Fruit fly (Drosophila melanogaster) whole organism, prepupa: Measurements from ENCODE around the gene CG1024.

ENCODE experiments used
- CG10631 ChIP-seq: fragments of 200-800 bp; sonication (Bioruptor generic); optimal IDR thresholded peaks from 2 replicates; lab custom pipeline; 2016; ENCODE audit warnings: missing biosample characterization, missing genetic modification characterization
- CG11294 ChIP-seq: fragments of 200-800 bp; sonication (Bioruptor generic); IDR thresholded peaks from 2 replicates; pipeline ENCODE4 v1.3.6; 2022; ENCODE audit warnings: missing biosample characterization, missing genetic modification characterization
- CG11762 ChIP-seq: fragments of 200-800 bp; sonication (Bioruptor generic); optimal IDR thresholded peaks from 3 replicates; lab custom pipeline; 2016; ENCODE audit warnings: missing biosample characterization, missing genetic modification characterization; ENCODE audit not compliant: insufficient read depth
- CG15336 ChIP-seq: fragments of 200-800 bp; sonication (Bioruptor generic); IDR thresholded peaks from 2 replicates; pipeline ENCODE4 v1.3.6; 2022; ENCODE audit warnings: missing biosample characterization, missing genetic modification characterization
- CG1621 ChIP-seq: fragments of 200-800 bp; sonication (Bioruptor generic); optimal IDR thresholded peaks from 3 replicates; lab custom pipeline; 2018; ENCODE audit warnings: missing biosample characterization, mild to moderate bottlenecking, missing genetic modification characterization
- CG16779 ChIP-seq: fragments of 200-800 bp; sonication (Bioruptor generic); optimal IDR thresholded peaks from 3 replicates; lab custom pipeline; 2017; ENCODE audit warnings: missing biosample characterization, mild to moderate bottlenecking, missing genetic modification characterization
- CG31627 ChIP-seq: fragments of 200-800 bp; sonication (Bioruptor generic); optimal IDR thresholded peaks from 3 replicates; lab custom pipeline; 2016; ENCODE audit warnings: missing biosample characterization, missing genetic modification characterization
- CG34406 ChIP-seq: fragments of 200-800 bp; sonication (Bioruptor generic); optimal IDR thresholded peaks from 3 replicates; lab custom pipeline; 2016; ENCODE audit warnings: missing biosample characterization, missing genetic modification characterization
- CG3919 ChIP-seq: fragments of 200-800 bp; sonication (Bioruptor generic); optimal IDR thresholded peaks from 3 replicates; lab custom pipeline; 2016; ENCODE audit warnings: missing biosample characterization, missing genetic modification characterization
- CG4318 ChIP-seq: fragments of 200-800 bp; sonication (Bioruptor generic); optimal IDR thresholded peaks from 3 replicates; lab custom pipeline; 2017; ENCODE audit warnings: missing biosample characterization, mild to moderate bottlenecking, missing genetic modification characterization
- CG6163 ChIP-seq: fragments of 200-800 bp; sonication (Bioruptor generic); IDR thresholded peaks from 3 replicates; pipeline ENCODE4 v1.3.6; 2022; ENCODE audit warnings: missing biosample characterization, missing genetic modification characterization
- CG6792 ChIP-seq: fragments of 200-800 bp; sonication (Bioruptor generic); optimal IDR thresholded peaks from 3 replicates; lab custom pipeline; 2016; ENCODE audit warnings: missing biosample characterization, missing genetic modification characterization
- CG6854 ChIP-seq: fragments of 200-800 bp; sonication (Bioruptor generic); optimal IDR thresholded peaks from 2 replicates; lab custom pipeline; 2017; ENCODE audit warnings: missing biosample characterization, mild to moderate bottlenecking, missing genetic modification characterization
- CG7368 ChIP-seq: fragments of 200-800 bp; sonication (Bioruptor generic); optimal IDR thresholded peaks from 3 replicates; lab custom pipeline; 2016; ENCODE audit warnings: missing biosample characterization, missing genetic modification characterization
- CG8632 ChIP-seq: fragments of 200-800 bp; sonication (Bioruptor generic); optimal IDR thresholded peaks from 3 replicates; lab custom pipeline; 2016; ENCODE audit warnings: missing biosample characterization, missing genetic modification characterization
- Eip75B ChIP-seq: fragments of 200-800 bp; sonication (Bioruptor generic); optimal IDR thresholded peaks from 3 replicates; lab custom pipeline; 2016; ENCODE audit warnings: missing biosample characterization, missing genetic modification characterization
- Ets96B ChIP-seq: fragments of 200-800 bp; optimal IDR thresholded peaks from 2 replicates; lab custom pipeline; 2019; ENCODE audit warnings: missing biosample characterization, mild to moderate bottlenecking, missing genetic modification characterization, moderate library complexity
- Gug ChIP-seq: fragments of 200-800 bp; sonication (Bioruptor generic); IDR thresholded peaks from 2 replicates; pipeline ENCODE4 v1.3.6; 2022; ENCODE audit warnings: missing biosample characterization, missing genetic modification characterization
- Hr38 ChIP-seq: sonication (Bioruptor generic); optimal IDR thresholded peaks from 2 replicates; lab custom pipeline; 2016; ENCODE audit warnings: missing biosample characterization, missing genetic modification characterization
- Hr4 ChIP-seq: fragments of 200-800 bp; sonication (Bioruptor generic); optimal IDR thresholded peaks from 3 replicates; lab custom pipeline; 2016; ENCODE audit warnings: missing biosample characterization, missing genetic modification characterization
- Lpt ChIP-seq: fragments of 200-800 bp; sonication (Bioruptor generic); optimal IDR thresholded peaks from 3 replicates; lab custom pipeline; 2016; ENCODE audit warnings: missing biosample characterization, missing genetic modification characterization
- Smox ChIP-seq: fragments of 200-800 bp; sonication (Bioruptor generic); optimal IDR thresholded peaks from 3 replicates; lab custom pipeline; 2016; ENCODE audit warnings: missing biosample characterization, missing genetic modification characterization
- Sox102F ChIP-seq: fragments of 200-800 bp; sonication (Bioruptor generic); optimal IDR thresholded peaks from 2 replicates; lab custom pipeline; 2016; ENCODE audit warnings: missing biosample characterization, mild to moderate bottlenecking, missing genetic modification characterization
- Sox14 ChIP-seq: fragments of 200-800 bp; sonication (Bioruptor generic); optimal IDR thresholded peaks from 3 replicates; lab custom pipeline; 2016; ENCODE audit warnings: missing biosample characterization, missing genetic modification characterization
- achi ChIP-seq: fragments of 200-800 bp; sonication (Bioruptor generic); optimal IDR thresholded peaks from 3 replicates; lab custom pipeline; 2016; ENCODE audit warnings: missing biosample characterization, missing genetic modification characterization
- acj6 ChIP-seq: fragments of 200-800 bp; sonication (Bioruptor generic); optimal IDR thresholded peaks from 3 replicates; lab custom pipeline; 2016; ENCODE audit warnings: missing biosample characterization, missing genetic modification characterization
- cyc ChIP-seq: fragments of 200-800 bp; sonication (Bioruptor generic); optimal IDR thresholded peaks from 3 replicates; lab custom pipeline; 2016; ENCODE audit warnings: missing biosample characterization, missing genetic modification characterization
- dac ChIP-seq: fragments of 200-800 bp; sonication (Bioruptor generic); optimal IDR thresholded peaks from 2 replicates; lab custom pipeline; 2017; ENCODE audit warnings: missing biosample characterization, mild to moderate bottlenecking, missing genetic modification characterization
- dsx ChIP-seq: fragments of 200-800 bp; optimal IDR thresholded peaks from 3 replicates; lab custom pipeline; 2019; ENCODE audit warnings: missing biosample characterization, mild to moderate bottlenecking, missing genetic modification characterization, moderate library complexity; ENCODE audit not compliant: poor library complexity, severe bottlenecking
- eg ChIP-seq: fragments of 200-800 bp; sonication (Bioruptor generic); IDR thresholded peaks from 3 replicates; pipeline ENCODE4 v1.3.6; 2022; ENCODE audit warnings: missing biosample characterization, missing genetic modification characterization
- esn ChIP-seq: fragments of 200-800 bp; sonication (Bioruptor generic); optimal IDR thresholded peaks from 2 replicates; lab custom pipeline; 2016; ENCODE audit warnings: missing biosample characterization, mild to moderate bottlenecking, missing genetic modification characterization, moderate library complexity
- fd59A ChIP-seq: fragments of 200-800 bp; sonication (Bioruptor generic); optimal IDR thresholded peaks from 2 replicates; lab custom pipeline; 2017; ENCODE audit warnings: missing biosample characterization, mild to moderate bottlenecking, missing genetic modification characterization, missing genetic modification reagents
- fd85E ChIP-seq: fragments of 200-800 bp; sonication (Bioruptor generic); optimal IDR thresholded peaks from 3 replicates; lab custom pipeline; 2016; ENCODE audit warnings: missing biosample characterization, missing genetic modification characterization
- net ChIP-seq: fragments of 200-800 bp; sonication (Bioruptor generic); optimal IDR thresholded peaks from 3 replicates; lab custom pipeline; 2016; ENCODE audit warnings: missing biosample characterization, missing genetic modification characterization
- pdm3 ChIP-seq: fragments of 200-800 bp; sonication (Bioruptor generic); optimal IDR thresholded peaks from 3 replicates; lab custom pipeline; 2016; ENCODE audit warnings: missing biosample characterization, missing genetic modification characterization
- salr ChIP-seq, 2 experiments: fragments of 200-800 bp; sonication (Bioruptor generic); optimal IDR thresholded peaks; 3 replicates each; lab custom pipeline; 2016 to 2018; ENCODE audit warnings: missing biosample characterization in 2 of 2, missing genetic modification characterization in 2 of 2, mild to moderate bottlenecking in 1 of 2
- ss ChIP-seq, 2 experiments: fragments of 200-800 bp; sonication (Bioruptor generic); optimal IDR thresholded peaks; 2 replicates in 1 of 2; 3 replicates in 1 of 2; lab custom pipeline; 2017 to 2018; ENCODE audit warnings: mild to moderate bottlenecking in 2 of 2, missing biosample characterization in 2 of 2, missing genetic modification characterization in 2 of 2, moderate library complexity in 1 of 2
- svp ChIP-seq: fragments of 200-800 bp; sonication (Bioruptor generic); peaks from one replicate; lab custom pipeline; 2016; ENCODE audit warnings: missing biosample characterization, missing genetic modification characterization
- vri ChIP-seq: fragments of 200-800 bp; sonication (Bioruptor generic); optimal IDR thresholded peaks from 3 replicates; lab custom pipeline; 2016; ENCODE audit warnings: missing biosample characterization, mild to moderate bottlenecking, missing genetic modification characterization

CG1024 gene

dm6 chr3R:6421712-6422141 is 41.6 kb upstream of the CG1024 start (continued):
- TF ChIP-seq CG3919 (GFP tag; lab: Kevin White, UChicago) (no peak), Eip75B (peak; percentile 38), CG11294 (GFP tag; lab: Robert Waterston, UW) (no peak), Hr38 (GFP tag; lab: Kevin White, UChicago) (no peak), dac (GFP tag; lab: Kevin White, UChicago) (no peak), achi (GFP tag; lab: Kevin White, UChicago) (no peak), dsx (GFP tag; lab: Kevin White, UChicago) (peak; percentile 62), Lpt (GFP tag; lab: Kevin White, UChicago) (peak; percentile 47), CG6163 (GFP tag; lab: Robert Waterston, UW) (peak; percentile 41; the same call in 1 of the 3 replicates), pdm3 (GFP tag; lab: Kevin White, UChicago) (no peak), acj6 (GFP tag; lab: Kevin White, UChicago) (no peak), CG31627 (GFP tag; lab: Kevin White, UChicago) (no peak), CG4318 (no peak), Smox (GFP tag; lab: Kevin White, UChicago) (no peak), net (GFP tag; lab: Kevin White, UChicago) (no peak)

dm6 chr3R:6421263-6421662 is 41.1 kb upstream of the CG1024 start:
- TF ChIP-seq salr (GFP tag; optimal IDR thresholded peaks at IDR 0.05; lab: Kevin White, UChicago): no peak
- no peak for TF ChIP-seq CG34406 (GFP tag; lab: Kevin White, UChicago)
- no peak for TF ChIP-seq CG11294 (GFP tag; lab: Robert Waterston, UW)
- no peak for TF ChIP-seq CG16779 (tag; lab: Kevin White, UChicago)
- no peak for TF ChIP-seq CG6854
- peak in 1 of 2 experiments; percentile 75 for TF ChIP-seq ss (GFP tag; optimal IDR thresholded peaks at IDR 0.05; lab: Kevin White, UChicago)

dm6 chr3R:6419942-6420341 is 39.8 kb upstream of the CG1024 start:
- TF ChIP-seq Ets96B: no peak
- TF ChIP-seq eg (GFP tag; lab: Robert Waterston, UW): no peak
- peak; percentile 85 for TF ChIP-seq svp (GFP tag; lab: Kevin White, UChicago)
- TF ChIP-seq CG7368 (GFP tag; lab: Kevin White, UChicago): no peak
- TF ChIP-seq CG6163 (GFP tag; lab: Robert Waterston, UW): peak; percentile 47; the same call in 1 of the 3 replicates
- TF ChIP-seq CG11762 (GFP tag; lab: Kevin White, UChicago): no peak
- TF ChIP-seq CG4318: no peak
- no peak for TF ChIP-seq CG1621 (tag; lab: Kevin White, UChicago)
- TF ChIP-seq Gug: no peak
- peak; percentile 19 for TF ChIP-seq Eip75B
- TF ChIP-seq CG31627 (GFP tag; lab: Kevin White, UChicago): no peak
- no peak for TF ChIP-seq CG10631 (GFP tag; lab: Kevin White, UChicago)
- no peak for TF ChIP-seq esn
- no peak for TF ChIP-seq cyc
- no peak for TF ChIP-seq CG11294 (GFP tag; lab: Robert Waterston, UW)
- TF ChIP-seq CG6792 (GFP tag; lab: Kevin White, UChicago): no peak
- TF ChIP-seq pdm3 (GFP tag; lab: Kevin White, UChicago): no peak
- no peak for TF ChIP-seq fd59A (GFP tag; lab: Kevin White, UChicago)
- TF ChIP-seq CG8632 (GFP tag; lab: Kevin White, UChicago): no peak
- no peak for TF ChIP-seq dac (GFP tag; lab: Kevin White, UChicago)
- TF ChIP-seq ss (GFP tag; optimal IDR thresholded peaks at IDR 0.05; lab: Kevin White, UChicago): no peak
- TF ChIP-seq Hr4 (GFP tag; lab: Kevin White, UChicago): no peak
- TF ChIP-seq net (GFP tag; lab: Kevin White, UChicago): no peak
- no peak for TF ChIP-seq CG16779 (tag; lab: Kevin White, UChicago)
- TF ChIP-seq CG15336 (GFP tag; lab: Robert Waterston, UW): 0 out of 2 replicates have a peak, but pooled peaks have one; percentile 11
- TF ChIP-seq CG6854: no peak
- TF ChIP-seq vri (GFP tag; lab: Kevin White, UChicago): peak; percentile 9
- peak; percentile 24 for TF ChIP-seq Sox14 (GFP tag; lab: Kevin White, UChicago)
- TF ChIP-seq salr (GFP tag; optimal IDR thresholded peaks at IDR 0.05; lab: Kevin White, UChicago): no peak
- no peak for TF ChIP-seq Sox102F (GFP tag; lab: Kevin White, UChicago)
- no peak for TF ChIP-seq fd85E (GFP tag; lab: Kevin White, UChicago)
